Fruit fly (Drosophila melanogaster) whole organism, embryonic: ENCODE results near the gene Polr3F.

ENCODE experiments used
- Atf-2 ChIP-seq: fragments of 200-800 bp; sonication (Bioruptor generic); optimal IDR thresholded peaks from 2 replicates; lab custom pipeline; 2016; ENCODE audit warnings: missing biosample characterization, missing genetic modification characterization
- Atf6 ChIP-seq: fragments of 200-800 bp; sonication (Bioruptor generic); IDR thresholded peaks from 2 replicates; pipeline ENCODE4 v1.3.6; 2022; ENCODE audit warnings: missing biosample characterization, missing genetic modification characterization
- Bgb ChIP-seq: fragments of 200-800 bp; sonication (Bioruptor generic); IDR thresholded peaks from 2 replicates; pipeline ENCODE4 v1.3.6; 2022; ENCODE audit warnings: missing biosample characterization, missing genetic modification characterization; ENCODE audit not compliant: partially characterized antibody
- Blimp-1 ChIP-seq: fragments of 200-800 bp; sonication (Bioruptor generic); optimal IDR thresholded peaks from 3 replicates; lab custom pipeline; 2018; ENCODE audit warnings: missing biosample characterization, missing genetic modification characterization, mild to moderate bottlenecking, moderate library complexity, missing genetic modification reagents
- CG10147 ChIP-seq: fragments of 200-800 bp; sonication (Bioruptor generic); optimal IDR thresholded peaks from 2 replicates; lab custom pipeline; 2019; ENCODE audit warnings: missing biosample characterization, mild to moderate bottlenecking, missing genetic modification characterization, moderate library complexity
- CG10321 ChIP-seq: fragments of 200-800 bp; sonication (Bioruptor generic); IDR thresholded peaks from 2 replicates; pipeline ENCODE4 v1.3.6; 2022; ENCODE audit warnings: missing biosample characterization, missing genetic modification characterization
- CG10366 ChIP-seq: fragments of 200-800 bp; sonication (Bioruptor generic); IDR thresholded peaks from 2 replicates; pipeline ENCODE4 v1.3.6; 2022; ENCODE audit warnings: missing biosample characterization, missing genetic modification characterization
- CG14710 ChIP-seq: fragments of 200-800 bp; sonication (Bioruptor generic); optimal IDR thresholded peaks from 3 replicates; lab custom pipeline; 2019; ENCODE audit warnings: missing biosample characterization, mild to moderate bottlenecking, missing genetic modification characterization, moderate library complexity
- CG14860 ChIP-seq: fragments of 200-800 bp; sonication (Bioruptor generic); IDR thresholded peaks from 3 replicates; pipeline ENCODE4 v1.3.6; 2022; ENCODE audit warnings: missing biosample characterization, missing genetic modification characterization; ENCODE audit not compliant: partially characterized antibody
- CG15269 ChIP-seq: fragments of 200-800 bp; sonication (Bioruptor generic); optimal IDR thresholded peaks from 2 replicates; lab custom pipeline; 2018; ENCODE audit warnings: missing biosample characterization, mild to moderate bottlenecking, missing genetic modification characterization, moderate library complexity
- CG18619 ChIP-seq: fragments of 200-800 bp; sonication (Bioruptor generic); optimal IDR thresholded peaks from 3 replicates; lab custom pipeline; 2017; ENCODE audit warnings: missing biosample characterization, mild to moderate bottlenecking, missing genetic modification characterization
- CG18764 ChIP-seq: fragments of 200-800 bp; sonication (Bioruptor generic); optimal IDR thresholded peaks from 3 replicates; lab custom pipeline; 2016; ENCODE audit warnings: missing biosample characterization, missing genetic modification characterization
- CG2875 ChIP-seq: fragments of 200-800 bp; sonication (Bioruptor generic); optimal IDR thresholded peaks from 2 replicates; lab custom pipeline; 2017; ENCODE audit warnings: missing biosample characterization, mild to moderate bottlenecking, missing genetic modification characterization, missing genetic modification reagents
- CG31365 ChIP-seq: fragments of 200-800 bp; sonication (Bioruptor generic); optimal IDR thresholded peaks from 2 replicates; lab custom pipeline; 2018; ENCODE audit warnings: missing biosample characterization, mild to moderate bottlenecking, missing genetic modification characterization
- CG33557 ChIP-seq: fragments of 200-800 bp; sonication (Bioruptor generic); optimal IDR thresholded peaks from 2 replicates; lab custom pipeline; 2019; ENCODE audit warnings: missing biosample characterization, mild to moderate bottlenecking, missing genetic modification characterization, moderate library complexity
- CG34224 ChIP-seq: fragments of 200-800 bp; sonication (Bioruptor generic); IDR thresholded peaks from 3 replicates; pipeline ENCODE4 v1.3.6; 2022; ENCODE audit warnings: missing biosample characterization, missing genetic modification characterization; ENCODE audit not compliant: partially characterized antibody
- CG3726 ChIP-seq: fragments of 200-800 bp; sonication (Bioruptor generic); IDR thresholded peaks from 3 replicates; pipeline ENCODE4, ENCODE4 v1.3.6; 2022; ENCODE audit warnings: missing biosample characterization, missing genetic modification characterization
- CG6791 ChIP-seq: fragments of 200-800 bp; sonication (Bioruptor generic); IDR thresholded peaks from 3 replicates; pipeline ENCODE4 v1.3.6; 2022; ENCODE audit warnings: missing biosample characterization, missing genetic modification characterization; ENCODE audit not compliant: partially characterized antibody
- CG8290 ChIP-seq, 3 experiments: fragments of 200-800 bp; sonication (Bioruptor generic); optimal IDR thresholded peaks; 2 replicates each; lab custom pipeline; 2016 to 2019; ENCODE audit warnings: missing biosample characterization in 3 of 3, missing genetic modification characterization in 3 of 3, mild to moderate bottlenecking in 2 of 3, moderate library complexity in 1 of 3
- Dip2 ChIP-seq: fragments of 200-800 bp; sonication (Bioruptor generic); IDR thresholded peaks from 2 replicates; pipeline ENCODE4 v1.3.6; 2022; ENCODE audit warnings: missing biosample characterization, missing genetic modification characterization
- Doc3 ChIP-seq: fragments of 200-800 bp; sonication (Bioruptor generic); IDR thresholded peaks from 3 replicates; pipeline ENCODE4 v1.3.6; 2022; ENCODE audit warnings: missing biosample characterization, missing genetic modification characterization; ENCODE audit not compliant: partially characterized antibody
- Dref ChIP-seq: fragments of 200-800 bp; sonication (Bioruptor generic); IDR thresholded peaks from 2 replicates; pipeline ENCODE4 v1.3.6; 2022; ENCODE audit warnings: missing biosample characterization, missing genetic modification characterization
- Hmx ChIP-seq: fragments of 200-800 bp; sonication (Bioruptor generic); optimal IDR thresholded peaks from 2 replicates; lab custom pipeline; 2016; ENCODE audit warnings: missing biosample characterization, missing genetic modification characterization
- NFAT ChIP-seq: fragments of 200-800 bp; sonication (Bioruptor generic); IDR thresholded peaks from 2 replicates; pipeline ENCODE4 v1.3.6; 2022; ENCODE audit warnings: missing biosample characterization, missing genetic modification characterization
- PHDP ChIP-seq: fragments of 200-800 bp; sonication (Bioruptor generic); optimal IDR thresholded peaks from 3 replicates; lab custom pipeline; 2018; ENCODE audit warnings: missing biosample characterization, mild to moderate bottlenecking, missing genetic modification characterization, moderate library complexity
- Pdp1 ChIP-seq, 2 experiments: fragments of 200-800 bp; sonication (Bioruptor generic); optimal IDR thresholded peaks; 3 replicates each; lab custom pipeline; 2016; ENCODE audit warnings: missing biosample characterization in 2 of 2, missing genetic modification characterization in 2 of 2, mild to moderate bottlenecking in 1 of 2, moderate library complexity in 1 of 2
- abd-A ChIP-seq: fragments of 200-800 bp; sonication (Bioruptor generic); optimal IDR thresholded peaks from 3 replicates; lab custom pipeline; 2019; ENCODE audit warnings: missing biosample characterization, mild to moderate bottlenecking, missing genetic modification characterization, moderate library complexity
- amos ChIP-seq: fragments of 200-800 bp; sonication (Bioruptor generic); IDR thresholded peaks from 2 replicates; pipeline ENCODE4 v1.3.6; 2022; ENCODE audit warnings: missing biosample characterization, missing genetic modification characterization; ENCODE audit not compliant: partially characterized antibody
- ato ChIP-seq: fragments of 200-800 bp; sonication (Bioruptor generic); IDR thresholded peaks from 2 replicates; pipeline ENCODE4 v1.3.6; 2022; ENCODE audit warnings: missing biosample characterization, missing genetic modification characterization; ENCODE audit not compliant: partially characterized antibody
- bbx ChIP-seq: fragments of 200-800 bp; sonication (Bioruptor generic); IDR thresholded peaks from 2 replicates; pipeline ENCODE4 v1.3.6; 2022; ENCODE audit warnings: missing biosample characterization, missing genetic modification characterization; ENCODE audit not compliant: partially characterized antibody
- br ChIP-seq: fragments of >200 bp; optimal IDR thresholded peaks from 2 replicates; lab custom pipeline; 2017
- cad ChIP-seq: fragments of >200 bp; optimal IDR thresholded peaks from 2 replicates; lab custom pipeline; 2017; ENCODE audit warnings: missing biosample characterization, missing genetic modification characterization
- hb ChIP-seq: fragments of 200-800 bp; sonication (Bioruptor generic); IDR thresholded peaks from 3 replicates; pipeline ENCODE4 v1.3.6; 2022; ENCODE audit warnings: missing biosample characterization, missing genetic modification characterization; ENCODE audit not compliant: partially characterized antibody
- hkb ChIP-seq, 2 experiments: fragments of 200-800 bp in 1 of 2; fragments of >200 bp in 1 of 2; sonication (Bioruptor generic) in 1 of 2; IDR thresholded peaks in 1 of 2; optimal IDR thresholded peaks in 1 of 2; 2 replicates each; pipeline versions ENCODE4 v1.3.6 to Lab custom; 2017 to 2022; ENCODE audit warnings: missing biosample characterization in 1 of 2, missing genetic modification characterization in 1 of 2
- inv ChIP-seq: fragments of 200-800 bp; sonication (Bioruptor generic); IDR thresholded peaks from 2 replicates; pipeline ENCODE4 v1.3.6; 2022; ENCODE audit warnings: missing biosample characterization, missing genetic modification characterization; ENCODE audit not compliant: partially characterized antibody
- mld ChIP-seq: fragments of 200-800 bp; sonication (Bioruptor generic); IDR thresholded peaks from 3 replicates; pipeline ENCODE4 v1.3.6; 2022; ENCODE audit warnings: missing biosample characterization, missing genetic modification characterization; ENCODE audit not compliant: partially characterized antibody
- nerfin-2 ChIP-seq: fragments of 200-800 bp; sonication (Bioruptor generic); IDR thresholded peaks from 2 replicates; pipeline ENCODE4 v1.3.6; 2022; ENCODE audit warnings: missing biosample characterization, missing genetic modification characterization; ENCODE audit not compliant: partially characterized antibody
- nmo ChIP-seq: fragments of 200-800 bp; sonication (Bioruptor generic); optimal IDR thresholded peaks from 2 replicates; lab custom pipeline; 2018; ENCODE audit warnings: missing biosample characterization, mild to moderate bottlenecking, missing genetic modification characterization, moderate library complexity
- p53 ChIP-seq: fragments of 200-800 bp; sonication (Bioruptor generic); optimal IDR thresholded peaks from 2 replicates; lab custom pipeline; 2016; ENCODE audit warnings: missing biosample characterization, missing genetic modification characterization
- pb ChIP-seq: fragments of 200-800 bp; sonication (Bioruptor generic); optimal IDR thresholded peaks from 3 replicates; lab custom pipeline; 2016; ENCODE audit warnings: missing biosample characterization, missing genetic modification characterization
- scrt ChIP-seq: fragments of 200-800 bp; sonication (Bioruptor generic); optimal IDR thresholded peaks from 2 replicates; lab custom pipeline; 2018; ENCODE audit warnings: missing biosample characterization, mild to moderate bottlenecking, missing genetic modification characterization, moderate library complexity
- stc ChIP-seq: fragments of 200-800 bp; sonication (Bioruptor generic); IDR thresholded peaks from 2 replicates; pipeline ENCODE4 v1.3.6; 2022; ENCODE audit warnings: missing biosample characterization, missing genetic modification characterization
- vnd ChIP-seq: fragments of 200-800 bp; sonication (Bioruptor generic); IDR thresholded peaks from 3 replicates; pipeline ENCODE4 v1.3.6; 2022; ENCODE audit warnings: missing biosample characterization, missing genetic modification characterization; ENCODE audit not compliant: partially characterized antibody
- wdn ChIP-seq: fragments of 200-800 bp; sonication (Bioruptor generic); IDR thresholded peaks from 2 replicates; pipeline ENCODE4 v1.3.6; 2022; ENCODE audit warnings: missing biosample characterization, missing genetic modification characterization
- z ChIP-seq: fragments of 200-800 bp; sonication (Bioruptor generic); IDR thresholded peaks from 3 replicates; pipeline ENCODE4 v1.3.6; 2022; ENCODE audit warnings: missing biosample characterization, missing genetic modification characterization

Polr3F gene

dm6 chr3R:22400246-22400645, 33.1 kb upstream of the Polr3F start (continued):
- TF ChIP-seq NFAT (peak; percentile 60), z (GFP tag; lab: Robert Waterston, UW) (no peak), PHDP (tag; lab: Kevin White, UChicago) (no peak), CG18619 (GFP tag; lab: Kevin White, UChicago) (no peak), abd-A (tag; lab: Kevin White, UChicago) (no peak)

- no peak for TF ChIP-seq CG18764 (GFP tag; lab: Kevin White, UChicago)
- no peak for TF ChIP-seq CG2875
- peak; percentile 5 for TF ChIP-seq CG14710 (tag; lab: Kevin White, UChicago)
- TF ChIP-seq CG8290 (GFP tag; optimal IDR thresholded peaks at IDR 0.05; lab: Kevin White, UChicago), result no peak
- TF ChIP-seq CG8290 (tag; optimal IDR thresholded peaks at IDR 0.05; lab: Kevin White, UChicago), result peak in 1 of 2 experiments; percentile 16
- TF ChIP-seq amos, result peak; percentile 77
- TF ChIP-seq Atf6 (GFP tag; lab: Robert Waterston, UW), result 0 out of 2 replicates have a peak, but pooled peaks have one; percentile 27
- no peak for TF ChIP-seq CG3726
- peak; percentile 63; the same call in 2 of the 3 replicates for TF ChIP-seq vnd (GFP tag; lab: Robert Waterston, UW)
- peak; percentile 87 for TF ChIP-seq Bgb (GFP tag; lab: Robert Waterston, UW)
- TF ChIP-seq Hmx (GFP tag; lab: Kevin White, UChicago), result no peak
- TF ChIP-seq stc (GFP tag; lab: Robert Waterston, UW), result no peak
- TF ChIP-seq Pdp1 (GFP tag; optimal IDR thresholded peaks at IDR 0.05; lab: Kevin White, UChicago), result peak in 1 of 2 experiments; percentile 99
- TF ChIP-seq mld (GFP tag; lab: Robert Waterston, UW), result peak; percentile 93
- no peak for TF ChIP-seq Dip2 (GFP tag; lab: Robert Waterston, UW)
- peak; percentile 86 for TF ChIP-seq nerfin-2 (GFP tag; lab: Robert Waterston, UW)
- TF ChIP-seq Doc3 (GFP tag; lab: Robert Waterston, UW), result 0 out of 3 replicates have a peak, but pooled peaks have one; percentile 19
- peak; percentile 94 for TF ChIP-seq CG6791
- TF ChIP-seq ato (GFP tag; lab: Robert Waterston, UW), result peak; percentile 74
- TF ChIP-seq scrt (GFP tag; lab: Kevin White, UChicago), result no peak
- TF ChIP-seq br (lab: Kevin White, UChicago), result no peak
- TF ChIP-seq inv, result peak; percentile 44; the same call in 1 of the 2 replicates
- peak; percentile 99 for TF ChIP-seq CG31365
- peak; percentile 55 for TF ChIP-seq hkb (optimal IDR thresholded peaks at IDR 0.05; lab: Kevin White, UChicago)
- no peak for TF ChIP-seq hkb (GFP tag; IDR thresholded peaks at IDR 0.05; lab: Robert Waterston, UW)
- TF ChIP-seq Dref (GFP tag; lab: Robert Waterston, UW), result no peak
- TF ChIP-seq p53, result no peak
- no peak for TF ChIP-seq Blimp-1 (GFP tag; lab: Kevin White, UChicago)
- peak; percentile 1 for TF ChIP-seq CG33557 (GFP tag; lab: Kevin White, UChicago)
- TF ChIP-seq CG14860 (GFP tag; lab: Robert Waterston, UW), result peak; percentile 88
- TF ChIP-seq pb (GFP tag; lab: Kevin White, UChicago), result no peak
- peak; percentile 84 for TF ChIP-seq hb (GFP tag; lab: Robert Waterston, UW)
- peak; percentile 21 for TF ChIP-seq CG10147 (GFP tag; lab: Kevin White, UChicago)
- TF ChIP-seq wdn, result no peak
- peak; percentile 83 for TF ChIP-seq bbx (GFP tag; lab: Robert Waterston, UW)
- TF ChIP-seq CG10366 (GFP tag; lab: Robert Waterston, UW), result no peak
- peak; percentile 22 for TF ChIP-seq nmo (GFP tag; lab: Kevin White, UChicago)
- no peak for TF ChIP-seq CG10321 (GFP tag; lab: Robert Waterston, UW)
- TF ChIP-seq CG15269 (tag; lab: Kevin White, UChicago), result no peak
- peak; percentile 55; the same call in 2 of the 3 replicates for TF ChIP-seq CG34224 (GFP tag; lab: Robert Waterston, UW)
- no peak for TF ChIP-seq cad (GFP tag; lab: Kevin White, UChicago)
- no peak for TF ChIP-seq Atf-2 (GFP tag; lab: Kevin White, UChicago)
Measured at dm6 chr3R:22397068-22397700, 30.0 kb upstream of the Polr3F start.
